Worm (Caenorhabditis elegans) whole organism, L1 larva: ENCODE data around the gene wdfy-2.

Experiments
- C04F5.9 ChIP-seq: sonication (generic microtip); optimal IDR thresholded peaks from 2 replicates; lab custom pipeline; 2016; ENCODE audit warnings: missing genetic modification characterization, missing compliant biosample characterization
- C16A3.4 ChIP-seq: fragments of 150-350 bp; optimal IDR thresholded peaks from 2 replicates; lab custom pipeline; 2014; ENCODE audit warnings: missing biosample characterization, missing genetic modification characterization
- F16B12.6 ChIP-seq: fragments of 150-350 bp; optimal IDR thresholded peaks from 2 replicates; lab custom pipeline; 2014; ENCODE audit warnings: missing biosample characterization, missing genetic modification characterization
- Y116A8C.19 ChIP-seq: sonication (generic microtip); optimal IDR thresholded peaks from 2 replicates; lab custom pipeline; 2016; ENCODE audit warnings: missing compliant biosample characterization, missing genetic modification characterization, borderline replicate concordance
- aha-1 ChIP-seq: fragments of 150-350 bp; optimal IDR thresholded peaks from 2 replicates; lab custom pipeline; 2014; ENCODE audit warnings: missing biosample characterization, missing genetic modification characterization
- alr-1 ChIP-seq: fragments of 200-800 bp; sonication (Bioruptor generic); optimal IDR thresholded peaks from 2 replicates; lab custom pipeline; 2018; ENCODE audit warnings: borderline replicate concordance, mild to moderate bottlenecking, missing genetic modification characterization, missing compliant biosample characterization
- aly-2 ChIP-seq: fragments of 150-350 bp; optimal IDR thresholded peaks from 2 replicates; lab custom pipeline; 2014; ENCODE audit warnings: missing biosample characterization, missing genetic modification characterization
- ama-1 ChIP-seq: fragments of 150-350 bp; optimal IDR thresholded peaks from 2 replicates; lab custom pipeline; 2014
- ceh-8 ChIP-seq: fragments of 200-800 bp; sonication (Bioruptor generic); optimal IDR thresholded peaks from 2 replicates; lab custom pipeline; 2018; ENCODE audit warnings: mild to moderate bottlenecking, missing genetic modification characterization, moderate library complexity, missing compliant biosample characterization
- ceh-82 ChIP-seq, 3 experiments: fragments of 150-350 bp in 1 of 3; sonication (generic microtip) in 2 of 3; optimal IDR thresholded peaks; 2 replicates each; lab custom pipeline; 2014 to 2017; ENCODE audit warnings: missing biosample characterization in 3 of 3, missing genetic modification characterization in 3 of 3
- ceh-88 ChIP-seq: fragments of 200-800 bp; sonication (Bioruptor generic); IDR thresholded peaks from 2 replicates; pipeline ENCODE4 v1.3.6; 2022; ENCODE audit warnings: missing genetic modification characterization, missing compliant biosample characterization
- efl-1 ChIP-seq, 4 experiments: fragments of 150-350 bp; optimal IDR thresholded peaks in 3 of 4; peaks in 1 of 4; 1 replicate in 1 of 4; 2 replicates in 3 of 4; lab custom pipeline; 2014; ENCODE audit warnings: missing biosample characterization in 2 of 4, missing genetic modification characterization in 2 of 4, missing genetic modification reagents in 2 of 4
- egl-13 ChIP-seq: sonication (generic microtip); optimal IDR thresholded peaks from 2 replicates; lab custom pipeline; 2016; ENCODE audit warnings: missing genotype, missing genetic modification reagents, missing genetic modification characterization, missing compliant biosample characterization
- egl-27 ChIP-seq, 2 experiments: fragments of 150-350 bp in 1 of 2; sonication (generic microtip); optimal IDR thresholded peaks; 3 replicates each; lab custom pipeline; 2017 to 2018; ENCODE audit warnings: missing biosample characterization in 2 of 2, missing genetic modification characterization in 2 of 2, missing genetic modification reagents in 2 of 2
- elt-3 ChIP-seq, 6 experiments: fragments of 150-350 bp in 1 of 6; sonication (generic microtip); optimal IDR thresholded peaks; 2 replicates each; lab custom pipeline; 2017 to 2018; ENCODE audit warnings: missing biosample characterization in 6 of 6, missing genetic modification characterization in 6 of 6, inconsistent platforms in 1 of 6
- ets-5 ChIP-seq: fragments of 200-800 bp; sonication (Bioruptor generic); IDR thresholded peaks from 2 replicates; pipeline ENCODE4 v1.3.6; 2022; ENCODE audit warnings: missing genetic modification characterization, missing compliant biosample characterization
- fkh-10 ChIP-seq: sonication (generic microtip); optimal IDR thresholded peaks from 2 replicates; lab custom pipeline; 2017; ENCODE audit warnings: missing biosample characterization, missing genetic modification reagents, missing genetic modification characterization
- fkh-4 ChIP-seq: sonication (generic microtip); optimal IDR thresholded peaks from 2 replicates; lab custom pipeline; 2016; ENCODE audit warnings: missing compliant biosample characterization, missing genetic modification characterization, borderline replicate concordance
- fos-1 ChIP-seq: fragments of 150-350 bp; optimal IDR thresholded peaks from 2 replicates; lab custom pipeline; 2014; ENCODE audit warnings: missing biosample characterization, missing genetic modification characterization
- grh-1 ChIP-seq: fragments of 200-800 bp; sonication (Bioruptor generic); IDR thresholded peaks from 2 replicates; pipeline ENCODE4 v1.3.6; 2022; ENCODE audit warnings: missing genetic modification reagents, missing genetic modification characterization, missing compliant biosample characterization
- hlh-17 ChIP-seq: fragments of 200-800 bp; sonication (Bioruptor generic); optimal IDR thresholded peaks from 2 replicates; lab custom pipeline; 2018; ENCODE audit warnings: missing genetic modification characterization, mild to moderate bottlenecking, missing compliant biosample characterization, moderate library complexity, borderline replicate concordance
- hlh-4 ChIP-seq: sonication (generic microtip); optimal IDR thresholded peaks from 2 replicates; lab custom pipeline; 2016; ENCODE audit warnings: mild to moderate bottlenecking, missing genetic modification characterization, missing compliant biosample characterization
- lin-13 ChIP-seq: fragments of 150-350 bp; optimal IDR thresholded peaks from 2 replicates; lab custom pipeline; 2014; ENCODE audit warnings: missing biosample characterization, missing genetic modification reagents, missing genetic modification characterization
- lin-15B ChIP-seq: fragments of 150-350 bp; sonication (generic microtip); optimal IDR thresholded peaks from 3 replicates; lab custom pipeline; 2014; ENCODE audit warnings: missing biosample characterization, missing genetic modification characterization
- lin-35 ChIP-seq, 2 experiments: fragments of 150-350 bp; optimal IDR thresholded peaks; 2 replicates each; lab custom pipeline; 2014; ENCODE audit warnings: missing biosample characterization in 2 of 2, missing genetic modification characterization in 2 of 2, missing genetic modification reagents in 2 of 2
- lin-39 ChIP-seq: fragments of 150-350 bp; optimal IDR thresholded peaks from 2 replicates; lab custom pipeline; 2014; ENCODE audit warnings: missing biosample characterization, missing genetic modification reagents, missing genetic modification characterization
- lir-3 ChIP-seq: sonication (generic microtip); optimal IDR thresholded peaks from 2 replicates; lab custom pipeline; 2016; ENCODE audit warnings: mild to moderate bottlenecking, missing genetic modification characterization, moderate library complexity, missing compliant biosample characterization; ENCODE audit not compliant: poor library complexity
- lsy-2 ChIP-seq, 2 experiments: fragments of 150-350 bp; optimal IDR thresholded peaks; 2 replicates each; lab custom pipeline; 2014; ENCODE audit warnings: missing biosample characterization in 2 of 2, missing genetic modification characterization in 2 of 2
- mab-9 ChIP-seq: fragments of 200-800 bp; sonication (Bioruptor generic); IDR thresholded peaks from 2 replicates; pipeline ENCODE4 v1.3.6; 2022; ENCODE audit warnings: missing genetic modification reagents, missing genetic modification characterization, missing compliant biosample characterization
- mdl-1 ChIP-seq, 2 experiments: fragments of 150-350 bp; optimal IDR thresholded peaks; 2 replicates each; lab custom pipeline; 2014 to 2017; ENCODE audit warnings: missing biosample characterization in 2 of 2, missing genetic modification characterization in 2 of 2, inconsistent platforms in 1 of 2
- mef-2 ChIP-seq: fragments of 150-350 bp; optimal IDR thresholded peaks from 2 replicates; lab custom pipeline; 2014; ENCODE audit warnings: missing biosample characterization, missing genetic modification characterization
- mep-1 ChIP-seq: fragments of 150-350 bp; optimal IDR thresholded peaks from 2 replicates; lab custom pipeline; 2014; ENCODE audit warnings: missing biosample characterization, missing genetic modification characterization
- nhr-11 ChIP-seq: fragments of 150-350 bp; optimal IDR thresholded peaks from 2 replicates; lab custom pipeline; 2014; ENCODE audit warnings: missing biosample characterization, missing genetic modification characterization
- nhr-19 ChIP-seq: fragments of 200-800 bp; sonication (Bioruptor generic); conservative IDR thresholded peaks from 2 replicates; pipeline ENCODE4 v1.3.6; 2022; ENCODE audit warnings: missing genetic modification characterization, missing compliant biosample characterization
- nhr-237 ChIP-seq: fragments of 150-350 bp; optimal IDR thresholded peaks from 2 replicates; lab custom pipeline; 2014; ENCODE audit warnings: missing biosample characterization, missing genetic modification characterization
- nhr-28 ChIP-seq: fragments of 150-350 bp; optimal IDR thresholded peaks from 2 replicates; lab custom pipeline; 2014; ENCODE audit warnings: missing biosample characterization, missing genetic modification characterization
- nhr-47 ChIP-seq: sonication (generic microtip); optimal IDR thresholded peaks from 2 replicates; lab custom pipeline; 2016; ENCODE audit warnings: mild to moderate bottlenecking, missing genetic modification characterization, moderate library complexity, missing compliant biosample characterization
- nhr-76 ChIP-seq: sonication (generic microtip); optimal IDR thresholded peaks from 2 replicates; lab custom pipeline; 2017; ENCODE audit warnings: missing biosample characterization, missing genetic modification characterization
- nhr-77 ChIP-seq: fragments of 150-350 bp; optimal IDR thresholded peaks from 2 replicates; lab custom pipeline; 2014; ENCODE audit warnings: missing biosample characterization, missing genetic modification characterization
- nhr-85 ChIP-seq: sonication (generic microtip); peaks from one replicate; lab custom pipeline; 2016; ENCODE audit warnings: missing genetic modification characterization, inconsistent platforms, missing compliant biosample characterization
- nhr-90 ChIP-seq: sonication (generic microtip); optimal IDR thresholded peaks from 2 replicates; lab custom pipeline; 2016; ENCODE audit warnings: mild to moderate bottlenecking, missing genetic modification characterization, missing compliant biosample characterization; ENCODE audit not compliant: poor library complexity
- pqm-1 ChIP-seq: sonication (generic microtip); optimal IDR thresholded peaks from 3 replicates; lab custom pipeline; 2017; ENCODE audit warnings: missing biosample characterization, missing genetic modification characterization
- sox-4 ChIP-seq: sonication (generic microtip); optimal IDR thresholded peaks from 2 replicates; lab custom pipeline; 2016; ENCODE audit warnings: missing genetic modification characterization, missing compliant biosample characterization
- sptf-1 ChIP-seq: fragments of 150-350 bp; optimal IDR thresholded peaks from 2 replicates; lab custom pipeline; 2014; ENCODE audit warnings: missing biosample characterization, missing genetic modification characterization
- sup-37 ChIP-seq: fragments of 200-800 bp; sonication (Bioruptor generic); optimal IDR thresholded peaks from 2 replicates; lab custom pipeline; 2018; ENCODE audit warnings: mild to moderate bottlenecking, missing genetic modification characterization, missing compliant biosample characterization
- tbx-2 ChIP-seq: sonication (generic microtip); optimal IDR thresholded peaks from 2 replicates; lab custom pipeline; 2016; ENCODE audit warnings: missing genetic modification characterization, missing compliant biosample characterization
- tlp-1 ChIP-seq: fragments of 150-350 bp; optimal IDR thresholded peaks from 2 replicates; lab custom pipeline; 2014; ENCODE audit warnings: missing biosample characterization, missing genetic modification characterization
- unc-86 ChIP-seq: sonication (generic microtip); optimal IDR thresholded peaks from 2 replicates; lab custom pipeline; 2016; ENCODE audit warnings: missing genetic modification characterization, missing compliant biosample characterization
- unc-98 ChIP-seq: fragments of 200-800 bp; sonication (Bioruptor generic); IDR thresholded peaks from 2 replicates; pipeline ENCODE4 v1.3.6; 2022; ENCODE audit warnings: missing genetic modification characterization, missing compliant biosample characterization
- xbp-1 ChIP-seq: sonication (generic microtip); optimal IDR thresholded peaks from 2 replicates; lab custom pipeline; 2016; ENCODE audit warnings: missing genetic modification characterization, missing compliant biosample characterization
- zag-1 ChIP-seq: fragments of 150-350 bp; optimal IDR thresholded peaks from 2 replicates; lab custom pipeline; 2014; ENCODE audit warnings: missing biosample characterization, missing genetic modification characterization
- zip-4 ChIP-seq: fragments of 200-800 bp; sonication (Bioruptor generic); optimal IDR thresholded peaks from 2 replicates; lab custom pipeline; 2018; ENCODE audit warnings: mild to moderate bottlenecking, missing genetic modification characterization, moderate library complexity, missing compliant biosample characterization

The wdfy-2 gene

ce11 chrII:9283668-9284357, 35.9 kb upstream of the wdfy-2 start (continued):
- TF ChIP-seq zag-1 (tag; lab: Kevin White, UChicago) (no peak), hlh-17 (GFP tag; lab: Kevin White, UChicago) (no peak), C16A3.4 (tag; lab: Kevin White, UChicago) (peak; percentile 72), lin-13 (GFP tag; lab: Kevin White, UChicago) (peak; percentile 69), ceh-88 (peak; percentile 50; the same call in 1 of the 2 replicates), lsy-2 (tag; optimal IDR thresholded peaks at IDR 0.05; lab: Kevin White, UChicago) (peak; percentile 78 to 87), aha-1 (tag; lab: Kevin White, UChicago) (no peak), elt-3 (tag; optimal IDR thresholded peaks at IDR 0.05; lab: Kevin White, UChicago) (peak in 2 of 6 experiments; percentile 88 to 97), lin-35 (GFP tag; optimal IDR thresholded peaks at IDR 0.05; lab: Kevin White, UChicago) (peak; percentile 28 to 72), grh-1 (GFP tag; lab: Robert Waterston, UW) (peak; percentile 46), unc-98 (no peak), nhr-28 (tag; lab: Kevin White, UChicago) (no peak), tlp-1 (tag; lab: Kevin White, UChicago) (no peak), unc-86 (no peak), ceh-8 (GFP tag; lab: Kevin White, UChicago) (no peak), lin-15B (no peak), mep-1 (tag; lab: Kevin White, UChicago) (peak; percentile 81), Y116A8C.19 (tag; lab: Kevin White, UChicago) (no peak), fkh-10 (GFP tag; lab: Kevin White, UChicago) (no peak), fos-1 (tag; lab: Kevin White, UChicago) (no peak), fkh-4 (tag; lab: Kevin White, UChicago) (no peak), nhr-85 (peak; percentile 93), F16B12.6 (tag; lab: Kevin White, UChicago) (no peak), sptf-1 (tag; lab: Kevin White, UChicago) (no peak), egl-13 (tag; lab: Kevin White, UChicago) (no peak), sup-37 (GFP tag; lab: Kevin White, UChicago) (no peak), lir-3 (tag; lab: Kevin White, UChicago) (peak; percentile 69), tbx-2 (peak; percentile 75), nhr-47 (tag; lab: Kevin White, UChicago) (peak; percentile 71), zip-4 (GFP tag; lab: Kevin White, UChicago) (peak; percentile 29), ceh-82 (tag; optimal IDR thresholded peaks at IDR 0.05; lab: Kevin White, UChicago) (no peak), mab-9 (GFP tag; lab: Robert Waterston, UW) (no peak), hlh-4 (no peak), ama-1 (lab: Kevin White, UChicago) (peak; percentile 63), nhr-77 (tag; lab: Kevin White, UChicago) (no peak), xbp-1 (tag; lab: Kevin White, UChicago) (peak; percentile 53), ets-5 (GFP tag; lab: Robert Waterston, UW) (no peak), C04F5.9 (no peak), pqm-1 (tag; lab: Kevin White, UChicago) (no peak), aly-2 (tag; lab: Kevin White, UChicago) (no peak), nhr-76 (tag; lab: Kevin White, UChicago) (no peak), mdl-1 (tag; optimal IDR thresholded peaks at IDR 0.05; lab: Kevin White, UChicago) (peak in 1 of 2 experiments; percentile 98), sox-4 (no peak), nhr-90 (peak; percentile 68), mef-2 (tag; lab: Kevin White, UChicago) (no peak), alr-1 (tag; lab: Kevin White, UChicago) (no peak), efl-1 (optimal IDR thresholded peaks at IDR 0.05; lab: Kevin White, UChicago) (peak in 1 of 2 experiments; percentile 37), efl-1 (GFP tag; optimal IDR thresholded peaks at IDR 0.05 in 1 of 2; lab: Kevin White, UChicago) (peak in 1 of 2 experiments; percentile 63), nhr-11 (tag; lab: Kevin White, UChicago) (peak; percentile 79), egl-27 (tag; optimal IDR thresholded peaks at IDR 0.05; lab: Kevin White, UChicago) (no peak), lin-39 (tag; lab: Kevin White, UChicago) (peak; percentile 87), nhr-237 (tag; lab: Kevin White, UChicago) (no peak), nhr-19 (GFP tag; lab: Robert Waterston, UW) (peak; percentile 86)
